Worm (Caenorhabditis elegans) whole organism, L1 larva: Measurements from ENCODE around the gene inpp-4B.

Experiments used
- C34B4.2 ChIP-seq: sonication (generic microtip); optimal IDR thresholded peaks from 2 replicates; lab custom pipeline; 2017; ENCODE audit warnings: mild to moderate bottlenecking, missing genetic modification characterization, missing compliant biosample characterization
- aha-1 ChIP-seq: fragments of 150-350 bp; optimal IDR thresholded peaks from 2 replicates; lab custom pipeline; 2014; ENCODE audit warnings: missing biosample characterization, missing genetic modification characterization
- aly-2 ChIP-seq: fragments of 150-350 bp; optimal IDR thresholded peaks from 2 replicates; lab custom pipeline; 2014; ENCODE audit warnings: missing biosample characterization, missing genetic modification characterization
- ama-1 ChIP-seq: fragments of 150-350 bp; optimal IDR thresholded peaks from 2 replicates; lab custom pipeline; 2014
- ceh-63 ChIP-seq: fragments of 200-800 bp; sonication (Bioruptor generic); optimal IDR thresholded peaks from 2 replicates; lab custom pipeline; 2018; ENCODE audit warnings: mild to moderate bottlenecking, missing genetic modification characterization, missing compliant biosample characterization
- ceh-8 ChIP-seq: fragments of 200-800 bp; sonication (Bioruptor generic); optimal IDR thresholded peaks from 2 replicates; lab custom pipeline; 2018; ENCODE audit warnings: mild to moderate bottlenecking, missing genetic modification characterization, moderate library complexity, missing compliant biosample characterization
- ceh-90 ChIP-seq: sonication (generic microtip); optimal IDR thresholded peaks from 2 replicates; lab custom pipeline; 2016; ENCODE audit warnings: missing genetic modification characterization, missing compliant biosample characterization
- dpl-1 ChIP-seq, 3 experiments: fragments of 150-350 bp in 2 of 3; sonication (generic microtip) in 1 of 3; optimal IDR thresholded peaks; 2 replicates each; lab custom pipeline; 2014 to 2017; ENCODE audit warnings: missing biosample characterization in 3 of 3, missing genetic modification characterization in 3 of 3, missing genetic modification reagents in 3 of 3
- dsc-1 ChIP-seq: sonication (generic microtip); optimal IDR thresholded peaks from 2 replicates; lab custom pipeline; 2016; ENCODE audit warnings: mild to moderate bottlenecking, missing genetic modification characterization, missing compliant biosample characterization
- efl-1 ChIP-seq, 4 experiments: fragments of 150-350 bp; optimal IDR thresholded peaks in 3 of 4; peaks in 1 of 4; 1 replicate in 1 of 4; 2 replicates in 3 of 4; lab custom pipeline; 2014; ENCODE audit warnings: missing biosample characterization in 2 of 4, missing genetic modification characterization in 2 of 4, missing genetic modification reagents in 2 of 4
- efl-3 ChIP-seq: fragments of 200-800 bp; sonication (Bioruptor generic); optimal IDR thresholded peaks from 2 replicates; lab custom pipeline; 2018; ENCODE audit warnings: mild to moderate bottlenecking, missing genetic modification characterization, missing compliant biosample characterization
- egl-13 ChIP-seq: sonication (generic microtip); optimal IDR thresholded peaks from 2 replicates; lab custom pipeline; 2016; ENCODE audit warnings: missing genotype, missing genetic modification reagents, missing genetic modification characterization, missing compliant biosample characterization
- egl-27 ChIP-seq, 2 experiments: fragments of 150-350 bp in 1 of 2; sonication (generic microtip); optimal IDR thresholded peaks; 3 replicates each; lab custom pipeline; 2017 to 2018; ENCODE audit warnings: missing biosample characterization in 2 of 2, missing genetic modification characterization in 2 of 2, missing genetic modification reagents in 2 of 2
- elt-2 ChIP-seq: sonication (generic microtip); optimal IDR thresholded peaks from 2 replicates; lab custom pipeline; 2016; ENCODE audit warnings: missing genetic modification characterization, mild to moderate bottlenecking, inconsistent platforms, missing compliant biosample characterization, missing genetic modification reagents
- ets-5 ChIP-seq: fragments of 200-800 bp; sonication (Bioruptor generic); IDR thresholded peaks from 2 replicates; pipeline ENCODE4 v1.3.6; 2022; ENCODE audit warnings: missing genetic modification characterization, missing compliant biosample characterization
- fos-1 ChIP-seq: fragments of 150-350 bp; optimal IDR thresholded peaks from 2 replicates; lab custom pipeline; 2014; ENCODE audit warnings: missing biosample characterization, missing genetic modification characterization
- grh-1 ChIP-seq: fragments of 200-800 bp; sonication (Bioruptor generic); IDR thresholded peaks from 2 replicates; pipeline ENCODE4 v1.3.6; 2022; ENCODE audit warnings: missing genetic modification reagents, missing genetic modification characterization, missing compliant biosample characterization
- hlh-17 ChIP-seq: fragments of 200-800 bp; sonication (Bioruptor generic); optimal IDR thresholded peaks from 2 replicates; lab custom pipeline; 2018; ENCODE audit warnings: missing genetic modification characterization, mild to moderate bottlenecking, missing compliant biosample characterization, moderate library complexity, borderline replicate concordance
- hlh-4 ChIP-seq: sonication (generic microtip); optimal IDR thresholded peaks from 2 replicates; lab custom pipeline; 2016; ENCODE audit warnings: mild to moderate bottlenecking, missing genetic modification characterization, missing compliant biosample characterization
- hpl-2 ChIP-seq: fragments of 150-350 bp; optimal IDR thresholded peaks from 2 replicates; lab custom pipeline; 2014; ENCODE audit warnings: missing biosample characterization, missing genetic modification reagents, missing genetic modification characterization
- irx-1 ChIP-seq: sonication (generic microtip); optimal IDR thresholded peaks from 2 replicates; lab custom pipeline; 2016; ENCODE audit warnings: missing genetic modification characterization, missing compliant biosample characterization
- jun-1 ChIP-seq: fragments of 150-350 bp; optimal IDR thresholded peaks from 2 replicates; lab custom pipeline; 2014; ENCODE audit warnings: missing biosample characterization, missing genetic modification reagents, missing genetic modification characterization
- lin-13 ChIP-seq: fragments of 150-350 bp; optimal IDR thresholded peaks from 2 replicates; lab custom pipeline; 2014; ENCODE audit warnings: missing biosample characterization, missing genetic modification reagents, missing genetic modification characterization
- lin-15B ChIP-seq: fragments of 150-350 bp; sonication (generic microtip); optimal IDR thresholded peaks from 3 replicates; lab custom pipeline; 2014; ENCODE audit warnings: missing biosample characterization, missing genetic modification characterization
- lir-3 ChIP-seq: sonication (generic microtip); optimal IDR thresholded peaks from 2 replicates; lab custom pipeline; 2016; ENCODE audit warnings: mild to moderate bottlenecking, missing genetic modification characterization, moderate library complexity, missing compliant biosample characterization; ENCODE audit not compliant: poor library complexity
- lsy-2 ChIP-seq, 2 experiments: fragments of 150-350 bp; optimal IDR thresholded peaks; 2 replicates each; lab custom pipeline; 2014; ENCODE audit warnings: missing biosample characterization in 2 of 2, missing genetic modification characterization in 2 of 2
- mab-9 ChIP-seq: fragments of 200-800 bp; sonication (Bioruptor generic); IDR thresholded peaks from 2 replicates; pipeline ENCODE4 v1.3.6; 2022; ENCODE audit warnings: missing genetic modification reagents, missing genetic modification characterization, missing compliant biosample characterization
- mdl-1 ChIP-seq, 2 experiments: fragments of 150-350 bp; optimal IDR thresholded peaks; 2 replicates each; lab custom pipeline; 2014 to 2017; ENCODE audit warnings: missing biosample characterization in 2 of 2, missing genetic modification characterization in 2 of 2, inconsistent platforms in 1 of 2
- nhr-11 ChIP-seq: fragments of 150-350 bp; optimal IDR thresholded peaks from 2 replicates; lab custom pipeline; 2014; ENCODE audit warnings: missing biosample characterization, missing genetic modification characterization
- nhr-12 ChIP-seq: sonication (generic microtip); optimal IDR thresholded peaks from 2 replicates; lab custom pipeline; 2017; ENCODE audit warnings: missing biosample characterization, missing genetic modification characterization
- nhr-20 ChIP-seq: sonication (generic microtip); optimal IDR thresholded peaks from 2 replicates; lab custom pipeline; 2016; ENCODE audit warnings: mild to moderate bottlenecking, missing genetic modification characterization, missing compliant biosample characterization
- nhr-237 ChIP-seq: fragments of 150-350 bp; optimal IDR thresholded peaks from 2 replicates; lab custom pipeline; 2014; ENCODE audit warnings: missing biosample characterization, missing genetic modification characterization
- nhr-77 ChIP-seq: fragments of 150-350 bp; optimal IDR thresholded peaks from 2 replicates; lab custom pipeline; 2014; ENCODE audit warnings: missing biosample characterization, missing genetic modification characterization
- nhr-84 ChIP-seq: sonication (generic microtip); optimal IDR thresholded peaks from 2 replicates; lab custom pipeline; 2017; ENCODE audit warnings: missing biosample characterization, missing genetic modification characterization
- pag-3 ChIP-seq: sonication (generic microtip); optimal IDR thresholded peaks from 2 replicates; lab custom pipeline; 2017; ENCODE audit warnings: missing genetic modification characterization, mild to moderate bottlenecking, missing compliant biosample characterization, antibody characterized with exemption, borderline replicate concordance; ENCODE audit not compliant: insufficient read depth
- pqm-1 ChIP-seq: sonication (generic microtip); optimal IDR thresholded peaks from 3 replicates; lab custom pipeline; 2017; ENCODE audit warnings: missing biosample characterization, missing genetic modification characterization
- rnt-1 ChIP-seq: sonication (generic microtip); optimal IDR thresholded peaks from 2 replicates; lab custom pipeline; 2016; ENCODE audit warnings: mild to moderate bottlenecking, missing genetic modification characterization, moderate library complexity, missing compliant biosample characterization
- snpc-4 ChIP-seq: fragments of 150-350 bp; optimal IDR thresholded peaks from 2 replicates; lab custom pipeline; 2014; ENCODE audit warnings: missing biosample characterization, missing genetic modification characterization
- sox-4 ChIP-seq: sonication (generic microtip); optimal IDR thresholded peaks from 2 replicates; lab custom pipeline; 2016; ENCODE audit warnings: missing genetic modification characterization, missing compliant biosample characterization
- sup-37 ChIP-seq: fragments of 200-800 bp; sonication (Bioruptor generic); optimal IDR thresholded peaks from 2 replicates; lab custom pipeline; 2018; ENCODE audit warnings: mild to moderate bottlenecking, missing genetic modification characterization, missing compliant biosample characterization
- tbx-2 ChIP-seq: sonication (generic microtip); optimal IDR thresholded peaks from 2 replicates; lab custom pipeline; 2016; ENCODE audit warnings: missing genetic modification characterization, missing compliant biosample characterization
- tlp-1 ChIP-seq: fragments of 150-350 bp; optimal IDR thresholded peaks from 2 replicates; lab custom pipeline; 2014; ENCODE audit warnings: missing biosample characterization, missing genetic modification characterization
- unc-30 ChIP-seq: sonication (generic microtip); optimal IDR thresholded peaks from 2 replicates; lab custom pipeline; 2017; ENCODE audit warnings: missing biosample characterization, missing genetic modification characterization
- unc-86 ChIP-seq: sonication (generic microtip); optimal IDR thresholded peaks from 2 replicates; lab custom pipeline; 2016; ENCODE audit warnings: missing genetic modification characterization, missing compliant biosample characterization
- unc-98 ChIP-seq: fragments of 200-800 bp; sonication (Bioruptor generic); IDR thresholded peaks from 2 replicates; pipeline ENCODE4 v1.3.6; 2022; ENCODE audit warnings: missing genetic modification characterization, missing compliant biosample characterization
- zip-4 ChIP-seq: fragments of 200-800 bp; sonication (Bioruptor generic); optimal IDR thresholded peaks from 2 replicates; lab custom pipeline; 2018; ENCODE audit warnings: mild to moderate bottlenecking, missing genetic modification characterization, moderate library complexity, missing compliant biosample characterization
- ztf-11 ChIP-seq, 2 experiments: sonication (generic microtip); optimal IDR thresholded peaks; 2 replicates each; lab custom pipeline; 2016 to 2017; ENCODE audit warnings: missing genetic modification characterization in 2 of 2, missing biosample characterization in 1 of 2, missing compliant biosample characterization in 1 of 2
- ztf-4 ChIP-seq: fragments of 150-350 bp; optimal IDR thresholded peaks from 2 replicates; lab custom pipeline; 2014; ENCODE audit warnings: missing biosample characterization, missing genetic modification characterization

Gene inpp-4B

DNA sequence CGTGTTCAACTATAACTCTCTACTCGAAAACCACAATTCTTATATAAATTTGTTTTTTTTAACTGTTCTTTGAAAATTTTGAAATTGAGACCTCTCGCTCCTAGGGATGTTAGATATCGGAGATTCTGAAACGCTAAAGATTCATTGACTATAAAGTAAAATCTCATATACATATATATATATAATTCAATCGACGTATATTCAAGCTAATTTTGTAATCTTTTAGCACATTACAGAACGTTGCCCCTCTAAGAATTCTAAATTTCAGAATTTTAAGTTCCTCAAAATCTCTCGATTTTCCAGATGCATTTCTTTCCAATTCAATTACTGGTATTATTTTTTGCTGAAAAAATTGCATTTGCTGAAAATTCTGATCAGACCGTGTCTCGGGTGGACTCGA lies 12.1 kb upstream of the inpp-4B start, which contains the start of gene pad-2:
Gene pad-2, plus strand, starts transcription at position 301 of the 400 bp plus-strand sequence.
- no peak for TF ChIP-seq tlp-1 (tag; lab: Kevin White, UChicago)

DNA sequence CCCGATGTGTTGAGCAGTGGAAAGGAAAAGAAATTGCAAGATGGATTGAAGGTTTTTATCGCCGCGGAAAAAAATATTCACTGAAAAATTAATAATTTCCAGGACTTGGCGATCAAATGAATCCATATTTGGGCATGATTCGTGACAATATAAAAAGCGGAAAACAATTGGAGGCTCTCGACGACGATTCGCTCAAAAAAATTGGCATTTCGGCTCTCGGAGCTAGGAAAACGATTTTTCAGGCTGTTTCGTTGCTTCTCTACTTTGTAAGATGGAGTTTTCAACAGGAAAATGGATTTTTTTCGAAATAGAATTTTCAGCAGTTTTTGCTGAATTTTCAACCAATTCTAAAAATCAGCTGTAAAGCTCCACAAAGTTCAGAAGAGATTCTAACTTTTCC lies 5.1 kb upstream of the inpp-4B start:
- TF ChIP-seq unc-98 (GFP tag; lab: Robert Waterston, UW): no peak
- no peak for TF ChIP-seq efl-1 (optimal IDR thresholded peaks at IDR 0.05; lab: Kevin White, UChicago)
- peak in 1 of 2 experiments; percentile 70 for TF ChIP-seq efl-1 (GFP tag; optimal IDR thresholded peaks at IDR 0.05 in 1 of 2; lab: Kevin White, UChicago)
- TF ChIP-seq zip-4 (GFP tag; lab: Kevin White, UChicago): no peak

DNA sequence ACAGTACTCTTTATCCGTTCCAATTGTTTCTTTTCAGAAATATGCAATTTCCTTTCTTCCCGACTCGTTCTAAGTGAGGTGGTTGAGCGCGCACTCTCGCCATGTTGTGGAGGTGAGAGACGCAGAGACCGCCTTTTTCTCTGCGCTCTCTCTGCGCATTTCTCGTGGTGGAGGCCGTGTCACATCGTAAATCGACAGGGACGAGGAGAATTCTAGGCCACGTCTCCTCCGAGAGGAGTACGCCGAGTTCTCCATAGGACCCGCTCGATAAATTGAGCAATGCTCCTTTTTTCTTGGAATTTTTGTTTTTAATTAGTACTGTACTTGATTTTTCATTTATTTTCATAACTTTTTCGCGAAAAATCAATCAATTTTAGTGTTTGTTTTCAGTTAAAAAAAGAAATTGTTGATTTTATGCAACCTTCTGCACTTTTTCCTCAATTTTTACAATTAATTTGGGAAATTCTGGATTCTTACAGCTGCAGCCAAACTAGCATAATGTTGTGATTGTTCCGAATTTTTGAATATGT lies 4.2 kb upstream of the inpp-4B start, which contains the start of gene cnk-1:
Gene cnk-1, plus strand, starts transcription at position 480 of the 530 bp plus-strand sequence.
- TF ChIP-seq nhr-237 (no peak), zip-4 (GFP tag; lab: Kevin White, UChicago) (peak; percentile 32), lin-15B (tag; lab: Kevin White, UChicago) (peak; percentile 83), jun-1 (tag; lab: Kevin White, UChicago) (peak; percentile 9), mdl-1 (tag; optimal IDR thresholded peaks at IDR 0.05; lab: Kevin White, UChicago) (no peak), hlh-4 (tag; lab: Kevin White, UChicago) (no peak), nhr-11 (tag; lab: Kevin White, UChicago) (no peak), dpl-1 (GFP tag; optimal IDR thresholded peaks at IDR 0.05; lab: Kevin White, UChicago) (peak; percentile 57 to 71 (median 65)), dsc-1 (tag; lab: Kevin White, UChicago) (peak; percentile 87), sox-4 (tag; lab: Kevin White, UChicago) (peak; percentile 88), ztf-11 (tag; optimal IDR thresholded peaks at IDR 0.05; lab: Kevin White, UChicago) (peak in 1 of 2 experiments; percentile 90), unc-30 (tag; lab: Kevin White, UChicago) (no peak), aly-2 (tag; lab: Kevin White, UChicago) (no peak), C34B4.2 (tag; lab: Kevin White, UChicago) (peak; percentile 20), sup-37 (GFP tag; lab: Kevin White, UChicago) (peak; percentile 48), nhr-12 (no peak), unc-86 (tag; lab: Kevin White, UChicago) (peak; percentile 87), irx-1 (peak; percentile 86), nhr-84 (tag; lab: Kevin White, UChicago) (no peak), fos-1 (tag; lab: Kevin White, UChicago) (no peak), lsy-2 (tag; optimal IDR thresholded peaks at IDR 0.05; lab: Kevin White, UChicago) (peak; percentile 66 to 68), elt-2 (tag; lab: Kevin White, UChicago) (peak; percentile 40), ets-5 (GFP tag; lab: Robert Waterston, UW) (peak; percentile 57; the same call in 1 of the 2 replicates), nhr-77 (peak; percentile 50), ceh-63 (GFP tag; lab: Kevin White, UChicago) (peak; percentile 86), pag-3 (tag; lab: Kevin White, UChicago) (no peak), snpc-4 (tag; lab: Kevin White, UChicago) (no peak), lin-13 (GFP tag; lab: Kevin White, UChicago) (peak; percentile 34), rnt-1 (tag; lab: Kevin White, UChicago) (peak; percentile 99), pqm-1 (tag; lab: Kevin White, UChicago) (no peak), efl-3 (GFP tag; lab: Kevin White, UChicago) (peak; percentile 7), ceh-8 (peak; percentile 57), ama-1 (lab: Kevin White, UChicago) (no peak), egl-27 (tag; optimal IDR thresholded peaks at IDR 0.05; lab: Kevin White, UChicago) (no peak), egl-13 (tag; lab: Kevin White, UChicago) (peak; percentile 83), grh-1 (peak; percentile 96), hlh-17 (no peak), tbx-2 (tag; lab: Kevin White, UChicago) (peak; percentile 94), mab-9 (GFP tag; lab: Robert Waterston, UW) (peak; percentile 99), aha-1 (no peak), lir-3 (tag; lab: Kevin White, UChicago) (peak; percentile 93), hpl-2 (GFP tag; lab: Kevin White, UChicago) (no peak), ceh-90 (tag; lab: Kevin White, UChicago) (peak; percentile 85), nhr-20 (tag; lab: Kevin White, UChicago) (peak; percentile 77), ztf-4 (tag; lab: Kevin White, UChicago) (no peak)
